Fruit fly (Drosophila melanogaster) whole organism, embryonic: ENCODE results near the gene CG43331.
A peak's percentile ranks its signal among the peaks of the same experiment; 100 is the strongest.

Experiments used
- Adf1 ChIP-seq: fragments of 200-800 bp; sonication (Bioruptor generic); IDR thresholded peaks from 2 replicates; pipeline ENCODE4 v1.3.6; 2022; ENCODE audit warnings: missing biosample characterization, missing genetic modification characterization
- Bgb ChIP-seq: fragments of 200-800 bp; sonication (Bioruptor generic); IDR thresholded peaks from 2 replicates; pipeline ENCODE4 v1.3.6; 2022; ENCODE audit warnings: missing biosample characterization, missing genetic modification characterization; ENCODE audit not compliant: partially characterized antibody
- CG1024 ChIP-seq: fragments of 200-800 bp; sonication (Bioruptor generic); IDR thresholded peaks from 2 replicates; pipeline ENCODE4 v1.3.6; 2022; ENCODE audit warnings: missing biosample characterization, missing genetic modification characterization
- CG12769 ChIP-seq: fragments of 200-800 bp; sonication (Bioruptor generic); optimal IDR thresholded peaks from 2 replicates; lab custom pipeline; 2019; ENCODE audit warnings: missing biosample characterization, mild to moderate bottlenecking, missing genetic modification characterization, moderate library complexity
- CG14050 ChIP-seq: fragments of 200-800 bp; sonication (Bioruptor generic); IDR thresholded peaks from 3 replicates; pipeline ENCODE4 v1.3.6; 2022; ENCODE audit warnings: missing biosample characterization, missing genetic modification characterization
- CG16815 ChIP-seq: fragments of 200-800 bp; sonication (Bioruptor generic); optimal IDR thresholded peaks from 3 replicates; lab custom pipeline; 2017; ENCODE audit warnings: missing biosample characterization, mild to moderate bottlenecking, missing genetic modification characterization
- CG17385 ChIP-seq: fragments of 200-800 bp; sonication (Bioruptor generic); optimal IDR thresholded peaks from 3 replicates; lab custom pipeline; 2018; ENCODE audit warnings: missing biosample characterization, mild to moderate bottlenecking, missing genetic modification characterization
- CG17612 ChIP-seq: fragments of 200-800 bp; sonication (Bioruptor generic); IDR thresholded peaks from 2 replicates; pipeline ENCODE4 v1.3.6; 2022; ENCODE audit warnings: missing biosample characterization, missing genetic modification characterization
- CG2120 ChIP-seq: fragments of 200-800 bp; sonication (Bioruptor generic); optimal IDR thresholded peaks from 3 replicates; lab custom pipeline; 2016; ENCODE audit warnings: missing biosample characterization, missing genetic modification characterization
- CG2712 ChIP-seq: fragments of 200-800 bp; optimal IDR thresholded peaks from 3 replicates; lab custom pipeline; 2019; ENCODE audit warnings: missing biosample characterization, mild to moderate bottlenecking, missing genetic modification characterization, moderate library complexity
- CG2875 ChIP-seq: fragments of 200-800 bp; sonication (Bioruptor generic); optimal IDR thresholded peaks from 2 replicates; lab custom pipeline; 2017; ENCODE audit warnings: missing biosample characterization, mild to moderate bottlenecking, missing genetic modification characterization, missing genetic modification reagents
- CG30020 ChIP-seq: fragments of 200-800 bp; optimal IDR thresholded peaks from 2 replicates; lab custom pipeline; 2019; ENCODE audit warnings: missing biosample characterization, mild to moderate bottlenecking, missing genetic modification characterization, moderate library complexity
- CG30403 ChIP-seq: fragments of 200-800 bp; sonication (Bioruptor generic); optimal IDR thresholded peaks from 3 replicates; lab custom pipeline; 2016; ENCODE audit warnings: missing biosample characterization, missing genetic modification characterization
- CG3281 ChIP-seq: fragments of 200-800 bp; sonication (Bioruptor generic); optimal IDR thresholded peaks from 3 replicates; lab custom pipeline; 2017; ENCODE audit warnings: missing biosample characterization, mild to moderate bottlenecking, missing genetic modification characterization
- CG34422 ChIP-seq: fragments of 200-800 bp; sonication (Bioruptor generic); IDR thresholded peaks from 3 replicates; pipeline ENCODE4 v1.3.6; 2022; ENCODE audit warnings: missing biosample characterization, missing genetic modification characterization
- CG5953 ChIP-seq: fragments of 200-800 bp; sonication (Bioruptor generic); IDR thresholded peaks from 2 replicates; pipeline ENCODE4 v1.3.6; 2022; ENCODE audit warnings: missing biosample characterization, missing genetic modification characterization
- CG6175 ChIP-seq: fragments of 200-800 bp; sonication (Bioruptor generic); IDR thresholded peaks from 3 replicates; pipeline ENCODE4 v1.3.6; 2022; ENCODE audit warnings: missing biosample characterization, missing genetic modification characterization
- CG7786 ChIP-seq: fragments of 200-800 bp; sonication (Bioruptor generic); optimal IDR thresholded peaks from 2 replicates; lab custom pipeline; 2016; ENCODE audit warnings: missing biosample characterization, missing genetic modification characterization
- CG9797 ChIP-seq: fragments of 200-800 bp; sonication (Bioruptor generic); optimal IDR thresholded peaks from 3 replicates; lab custom pipeline; 2018; ENCODE audit warnings: missing biosample characterization, mild to moderate bottlenecking, missing genetic modification characterization
- Deaf1 ChIP-seq: fragments of 200-800 bp; optimal IDR thresholded peaks from 3 replicates; lab custom pipeline; 2019; ENCODE audit warnings: missing biosample characterization, mild to moderate bottlenecking, missing genetic modification characterization, moderate library complexity
- Doc3 ChIP-seq: fragments of 200-800 bp; sonication (Bioruptor generic); IDR thresholded peaks from 3 replicates; pipeline ENCODE4 v1.3.6; 2022; ENCODE audit warnings: missing biosample characterization, missing genetic modification characterization; ENCODE audit not compliant: partially characterized antibody
- HmgZ ChIP-seq: fragments of 200-800 bp; sonication (Bioruptor generic); optimal IDR thresholded peaks from 2 replicates; lab custom pipeline; 2018; ENCODE audit warnings: missing biosample characterization, mild to moderate bottlenecking, missing genetic modification characterization
- Kr ChIP-seq: fragments of 200-800 bp; sonication (Bioruptor generic); optimal IDR thresholded peaks from 2 replicates; lab custom pipeline; 2017; ENCODE audit warnings: missing biosample characterization, mild to moderate bottlenecking, missing genetic modification characterization
- Meics ChIP-seq: fragments of 200-800 bp; sonication (Bioruptor generic); optimal IDR thresholded peaks from 2 replicates; lab custom pipeline; 2017; ENCODE audit warnings: missing biosample characterization, mild to moderate bottlenecking, missing genetic modification characterization
- NFAT ChIP-seq: fragments of 200-800 bp; sonication (Bioruptor generic); IDR thresholded peaks from 2 replicates; pipeline ENCODE4 v1.3.6; 2022; ENCODE audit warnings: missing biosample characterization, missing genetic modification characterization
- Nf-YB ChIP-seq: fragments of 200-800 bp; sonication (Bioruptor generic); optimal IDR thresholded peaks from 3 replicates; lab custom pipeline; 2019; ENCODE audit warnings: missing biosample characterization, mild to moderate bottlenecking, missing genetic modification characterization, moderate library complexity
- Oaz ChIP-seq: fragments of 200-800 bp; sonication (Bioruptor generic); IDR thresholded peaks from 2 replicates; pipeline ENCODE4 v1.3.6; 2022; ENCODE audit warnings: missing biosample characterization, missing genetic modification characterization
- Oli ChIP-seq: fragments of 200-800 bp; sonication (Bioruptor generic); optimal IDR thresholded peaks from 2 replicates; lab custom pipeline; 2018; ENCODE audit warnings: missing biosample characterization, mild to moderate bottlenecking, missing genetic modification characterization, moderate library complexity
- Stat92E ChIP-seq, 3 experiments: fragments of >200 bp in 2 of 3; fragments of 200-800 bp in 1 of 3; sonication (Bioruptor generic) in 1 of 3; optimal IDR thresholded peaks; 2 replicates each; lab custom pipeline; 2017 to 2019; ENCODE audit warnings: missing biosample characterization in 3 of 3, missing genetic modification characterization in 3 of 3, mild to moderate bottlenecking in 1 of 3, moderate library complexity in 1 of 3
- Taf1 ChIP-seq: fragments of 200-800 bp; sonication (Bioruptor generic); IDR thresholded peaks from 2 replicates; pipeline ENCODE4 v1.3.6; 2022; ENCODE audit warnings: missing biosample characterization, missing genetic modification characterization
- Usf ChIP-seq: fragments of 200-800 bp; sonication (Bioruptor generic); optimal IDR thresholded peaks from 2 replicates; lab custom pipeline; 2017; ENCODE audit warnings: missing genotype, missing biosample characterization, missing genetic modification characterization
- Xbp1 ChIP-seq: fragments of 200-800 bp; sonication (Bioruptor generic); optimal IDR thresholded peaks from 3 replicates; lab custom pipeline; 2016; ENCODE audit warnings: missing biosample characterization, mild to moderate bottlenecking, missing genetic modification characterization
- aop ChIP-seq: fragments of 200-800 bp; sonication (Bioruptor generic); IDR thresholded peaks from 2 replicates; pipeline ENCODE4 v1.3.6; 2022; ENCODE audit warnings: missing biosample characterization, missing genetic modification characterization
- cad ChIP-seq: fragments of >200 bp; optimal IDR thresholded peaks from 2 replicates; lab custom pipeline; 2017; ENCODE audit warnings: missing biosample characterization, missing genetic modification characterization
- cg ChIP-seq: fragments of 200-800 bp; sonication (Bioruptor generic); optimal IDR thresholded peaks from 3 replicates; lab custom pipeline; 2019; ENCODE audit warnings: missing biosample characterization, mild to moderate bottlenecking, missing genetic modification characterization, moderate library complexity
- chm ChIP-seq: fragments of 200-800 bp; sonication (Bioruptor generic); IDR thresholded peaks from 2 replicates; pipeline ENCODE4 v1.3.6; 2022; ENCODE audit warnings: missing biosample characterization, missing genetic modification characterization
- croc ChIP-seq: fragments of 200-800 bp; sonication (Bioruptor generic); conservative IDR thresholded peaks from 3 replicates; pipeline ENCODE4 v1.3.6; 2022; ENCODE audit warnings: missing biosample characterization, missing genetic modification characterization
- emc ChIP-seq: fragments of 200-800 bp; sonication (Bioruptor generic); optimal IDR thresholded peaks from 2 replicates; lab custom pipeline; 2016; ENCODE audit warnings: missing biosample characterization, missing genetic modification characterization
- en ChIP-seq: fragments of 200-800 bp; sonication (Bioruptor generic); optimal IDR thresholded peaks from 2 replicates; lab custom pipeline; 2016; ENCODE audit warnings: missing biosample characterization, missing genetic modification characterization
- gem ChIP-seq: fragments of 200-800 bp; sonication (Bioruptor generic); optimal IDR thresholded peaks from 2 replicates; lab custom pipeline; 2019; ENCODE audit warnings: missing biosample characterization, mild to moderate bottlenecking, missing genetic modification characterization, moderate library complexity
- lab ChIP-seq: fragments of 200-800 bp; sonication (Bioruptor generic); optimal IDR thresholded peaks from 3 replicates; lab custom pipeline; 2017; ENCODE audit warnings: missing biosample characterization, missing genetic modification characterization, mild to moderate bottlenecking, moderate library complexity, missing genetic modification reagents
- nau ChIP-seq: fragments of 200-800 bp; sonication (Bioruptor generic); optimal IDR thresholded peaks from 3 replicates; lab custom pipeline; 2017; ENCODE audit warnings: missing biosample characterization, mild to moderate bottlenecking, missing genetic modification characterization, missing genetic modification reagents
- org-1 ChIP-seq: fragments of 200-800 bp; sonication (Bioruptor generic); optimal IDR thresholded peaks from 2 replicates; lab custom pipeline; 2017; ENCODE audit warnings: missing biosample characterization, missing genetic modification characterization
- otp ChIP-seq: fragments of 200-800 bp; sonication (Bioruptor generic); IDR thresholded peaks from 3 replicates; pipeline ENCODE4, ENCODE4 v1.3.6; 2022; ENCODE audit warnings: missing biosample characterization, missing genetic modification characterization
- pnt ChIP-seq: fragments of 200-800 bp; sonication (Bioruptor generic); optimal IDR thresholded peaks from 3 replicates; lab custom pipeline; 2016; ENCODE audit warnings: missing biosample characterization, missing genetic modification characterization
- ro ChIP-seq: fragments of 200-800 bp; sonication (Bioruptor generic); IDR thresholded peaks from 2 replicates; pipeline ENCODE4 v1.3.6; 2022; ENCODE audit warnings: missing biosample characterization, missing genetic modification characterization
- row ChIP-seq: fragments of 200-800 bp; sonication (Bioruptor generic); IDR thresholded peaks from 3 replicates; pipeline ENCODE4 v1.3.6; 2022; ENCODE audit warnings: missing biosample characterization, missing genetic modification characterization
- tgo ChIP-seq: fragments of 200-800 bp; sonication (Bioruptor generic); IDR thresholded peaks from 3 replicates; pipeline ENCODE4 v1.3.6; 2022; ENCODE audit warnings: missing biosample characterization, missing genetic modification characterization
- tll ChIP-seq, 2 experiments: fragments of 200-800 bp in 1 of 2; fragments of >200 bp in 1 of 2; sonication (Bioruptor generic) in 1 of 2; optimal IDR thresholded peaks; 2 replicates each; lab custom pipeline; 2017 to 2019; ENCODE audit warnings: missing biosample characterization in 2 of 2, missing genetic modification characterization in 2 of 2, mild to moderate bottlenecking in 1 of 2, moderate library complexity in 1 of 2
- unpg ChIP-seq: fragments of 200-800 bp; sonication (Bioruptor generic); optimal IDR thresholded peaks from 3 replicates; lab custom pipeline; 2018; ENCODE audit warnings: missing biosample characterization, mild to moderate bottlenecking, missing genetic modification characterization, moderate library complexity

Gene CG43331

dm6 chr3L:22460918-22461634 lies 42.6 kb downstream of the CG43331 start, which contains the start of gene laza (continued):
- 0 out of 3 replicates have a peak, but pooled peaks have one; percentile 14 for TF ChIP-seq CG34422 (GFP tag; lab: Robert Waterston, UW)
- TF ChIP-seq emc: no peak
- no peak for TF ChIP-seq en (GFP tag; lab: Kevin White, UChicago)
- no peak for TF ChIP-seq CG17385 (GFP tag; lab: Kevin White, UChicago)
- no peak for TF ChIP-seq CG16815 (GFP tag; lab: Kevin White, UChicago)
- no peak for TF ChIP-seq aop
- peak; percentile 23; the same call in 1 of the 3 replicates for TF ChIP-seq row (GFP tag; lab: Robert Waterston, UW)
- no peak for TF ChIP-seq NFAT (GFP tag; lab: Robert Waterston, UW)
- no peak for TF ChIP-seq Taf1 (GFP tag; lab: Robert Waterston, UW)
- peak; percentile 82 for TF ChIP-seq Meics (GFP tag; lab: Kevin White, UChicago)
- TF ChIP-seq HmgZ: peak; percentile 59
- TF ChIP-seq CG30020 (tag; lab: Kevin White, UChicago): no peak
- TF ChIP-seq Kr (GFP tag; lab: Kevin White, UChicago): no peak
- TF ChIP-seq croc (GFP tag; lab: Robert Waterston, UW): no peak
- TF ChIP-seq cg (GFP tag; lab: Kevin White, UChicago): no peak
- peak; percentile 11 for TF ChIP-seq CG30403 (GFP tag; lab: Kevin White, UChicago)
- no peak for TF ChIP-seq Doc3 (GFP tag; lab: Robert Waterston, UW)
- no peak for TF ChIP-seq cad (GFP tag; lab: Kevin White, UChicago)
- TF ChIP-seq CG5953: no peak
- TF ChIP-seq CG2120 (GFP tag; lab: Kevin White, UChicago): peak; percentile 22
- TF ChIP-seq org-1 (GFP tag; lab: Kevin White, UChicago): no peak
- peak; percentile 56 for TF ChIP-seq gem (tag; lab: Kevin White, UChicago)
- TF ChIP-seq lab (GFP tag; lab: Kevin White, UChicago): peak; percentile 34
- TF ChIP-seq Adf1 (GFP tag; lab: Robert Waterston, UW): peak; percentile 93
- TF ChIP-seq tll (GFP tag; optimal IDR thresholded peaks at IDR 0.05; lab: Kevin White, UChicago): no peak
- TF ChIP-seq Xbp1 (GFP tag; lab: Kevin White, UChicago): no peak
- TF ChIP-seq Usf: no peak
- TF ChIP-seq Nf-YB (GFP tag; lab: Kevin White, UChicago): no peak
- TF ChIP-seq Bgb (GFP tag; lab: Robert Waterston, UW): peak; percentile 36; the same call in 1 of the 2 replicates
- no peak for TF ChIP-seq otp
- peak; percentile 51 for TF ChIP-seq CG12769
- peak; percentile 7 for TF ChIP-seq CG3281 (GFP tag; lab: Kevin White, UChicago)
- no peak for TF ChIP-seq pnt (GFP tag; lab: Kevin White, UChicago)
- TF ChIP-seq chm (GFP tag; lab: Robert Waterston, UW): no peak
- TF ChIP-seq CG1024: no peak
- no peak for TF ChIP-seq Stat92E (GFP tag; optimal IDR thresholded peaks at IDR 0.05; lab: Kevin White, UChicago)
- no peak for TF ChIP-seq ro
- no peak for TF ChIP-seq CG17612 (GFP tag; lab: Robert Waterston, UW)
- peak; percentile 26 for TF ChIP-seq nau
- TF ChIP-seq tgo (GFP tag; lab: Robert Waterston, UW): peak; percentile 17; the same call in 2 of the 3 replicates
- TF ChIP-seq CG2712 (tag; lab: Kevin White, UChicago): peak; percentile 15
- 0 out of 3 replicates have a peak, but pooled peaks have one; percentile 33 for TF ChIP-seq CG6175 (GFP tag; lab: Robert Waterston, UW)
- TF ChIP-seq unpg (GFP tag; lab: Kevin White, UChicago): peak; percentile 12
- TF ChIP-seq Oli: peak; percentile 17
- TF ChIP-seq Oaz (GFP tag; lab: Robert Waterston, UW): no peak
- peak; percentile 65; the same call in 2 of the 3 replicates for TF ChIP-seq CG14050 (GFP tag; lab: Robert Waterston, UW)
- no peak for TF ChIP-seq CG9797 (GFP tag; lab: Kevin White, UChicago)
- no peak for TF ChIP-seq CG7786 (GFP tag; lab: Kevin White, UChicago)
- no peak for TF ChIP-seq CG2875 (GFP tag; lab: Kevin White, UChicago)
- TF ChIP-seq Deaf1 (tag; lab: Kevin White, UChicago): peak; percentile 86
